Fruit fly (Drosophila melanogaster): ENCODE data around the gene Jon99Fi.
A peak's percentile ranks its signal among the peaks of the same experiment; 100 is the strongest.

Jon99Fi gene

DNA sequence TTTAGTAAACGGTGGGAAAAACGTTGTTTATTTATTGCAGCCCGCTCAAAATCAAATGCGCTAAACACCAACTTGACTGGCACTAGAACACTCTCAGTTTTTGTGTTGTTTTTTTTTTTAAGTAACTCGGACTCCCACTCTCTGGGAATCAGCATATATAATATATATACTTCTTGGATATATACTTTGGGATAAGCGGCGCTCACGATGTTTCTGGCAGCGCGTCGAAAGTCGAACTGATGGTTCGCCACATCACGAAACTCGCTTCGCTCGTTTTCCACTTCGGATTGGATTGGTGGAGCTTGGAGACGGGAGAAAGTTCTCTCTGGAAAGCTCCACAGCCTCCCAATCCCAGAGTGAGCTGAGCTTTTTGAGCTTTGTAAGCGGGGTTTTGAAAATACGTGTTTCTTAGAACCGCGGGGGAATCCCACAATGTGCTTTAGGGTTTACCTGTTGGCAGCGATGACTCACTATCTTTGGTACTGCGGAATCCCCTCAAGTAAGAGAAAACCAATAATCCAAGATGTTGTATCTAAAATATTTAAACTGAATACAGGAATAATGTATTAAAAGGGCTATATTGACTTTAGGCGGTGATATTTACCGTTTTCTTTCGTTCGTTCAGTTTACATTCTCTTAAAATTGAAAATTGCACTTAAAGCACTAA, 38.2 kb downstream of the Jon99Fi start, which contains the start of gene jdp (continued):
- TF ChIP-seq CG8924 (tag; optimal IDR thresholded peaks at IDR 0.05) (peak; percentile 5), Dp (GFP tag; optimal IDR thresholded peaks at IDR 0.05) (peak; percentile 11), Atf6 (GFP tag; IDR thresholded peaks at IDR 0.05) (no peak), ssp (GFP tag; IDR thresholded peaks at IDR 0.05) (no peak), CG14860 (GFP tag; IDR thresholded peaks at IDR 0.05; ENCODE audit: partially characterized antibody) (no peak), CG15011 (GFP tag; optimal IDR thresholded peaks at IDR 0.05) (no peak), CG16779 (GFP tag; IDR thresholded peaks at IDR 0.05) (no peak), Dll (GFP tag; IDR thresholded peaks at IDR 0.05; ENCODE audit: partially characterized antibody) (no peak), CG9215 (GFP tag; IDR thresholded peaks at IDR 0.05) (no peak), Blimp-1 (GFP tag; optimal IDR thresholded peaks at IDR 0.05) (peak; percentile 95), Bgb (GFP tag; IDR thresholded peaks at IDR 0.05; ENCODE audit: partially characterized antibody) (peak; percentile 45; the same call in 1 of the 2 replicates), D (optimal IDR thresholded peaks at IDR 0.05) (no peak), D (GFP tag; optimal IDR thresholded peaks at IDR 0.05) (no peak), Ets65A (GFP tag) (no peak), E2f2 (GFP tag; IDR thresholded peaks at IDR 0.05) (peak; percentile 27; the same call in 1 of the 2 replicates), nom (GFP tag; optimal IDR thresholded peaks at IDR 0.05) (peak; percentile 41), HLH54F (GFP tag; optimal IDR thresholded peaks at IDR 0.05) (no peak), CG11085 (GFP tag; IDR thresholded peaks at IDR 0.05) (no peak), CG10979 (tag; optimal IDR thresholded peaks at IDR 0.05) (no peak), mld (GFP tag; IDR thresholded peaks at IDR 0.05; ENCODE audit: partially characterized antibody) (no peak), YL-1 (GFP tag; optimal IDR thresholded peaks at IDR 0.05) (no peak), gro (GFP tag; optimal IDR thresholded peaks at IDR 0.05) (no peak), Hand (GFP tag; optimal IDR thresholded peaks at IDR 0.05) (peak; percentile 6), Mad (GFP tag; optimal IDR thresholded peaks at IDR 0.05) (no peak), B-H2 (GFP tag; optimal IDR thresholded peaks at IDR 0.05) (no peak), Gug (GFP tag; IDR thresholded peaks at IDR 0.05) (no peak), gt (GFP tag; IDR thresholded peaks at IDR 0.05) (no peak), dan (GFP tag; IDR thresholded peaks at IDR 0.05) (no peak), HmgD (GFP tag; optimal IDR thresholded peaks at IDR 0.05) (no peak), grn (GFP tag; optimal IDR thresholded peaks at IDR 0.05) (no peak), Abd-B (GFP tag; optimal IDR thresholded peaks at IDR 0.05) (no peak)

- no peak for TF ChIP-seq lbe (GFP tag; optimal IDR thresholded peaks at IDR 0.05)
- TF ChIP-seq ci (GFP tag; IDR thresholded peaks at IDR 0.05), result 0 out of 3 replicates have a peak, but pooled peaks have one; percentile 28
- no peak for TF ChIP-seq CG18262 (tag; optimal IDR thresholded peaks at IDR 0.05)
- peak; percentile 24 for TF ChIP-seq CG8478 (optimal IDR thresholded peaks at IDR 0.05)
- no peak for TF ChIP-seq CrebB (tag; optimal IDR thresholded peaks at IDR 0.05)
- no peak for TF ChIP-seq B-H1 (GFP tag; IDR thresholded peaks at IDR 0.05)
- peak; percentile 56 for TF ChIP-seq sens (GFP tag)
- peak; percentile 52 for TF ChIP-seq Med (GFP tag)
These were observed 40.0 kb downstream of the Jon99Fi start for dm6 chr3R:30528692-30529305.

- TF ChIP-seq Gsc (GFP tag; IDR thresholded peaks at IDR 0.05), result no peak
- peak; percentile 38 for TF ChIP-seq sens (GFP tag)
- TF ChIP-seq nerfin-2 (GFP tag; IDR thresholded peaks at IDR 0.05; ENCODE audit: partially characterized antibody), result no peak
- 0 out of 3 replicates have a peak, but pooled peaks have one; percentile 30 for TF ChIP-seq ci (GFP tag; IDR thresholded peaks at IDR 0.05)
- no peak for TF ChIP-seq tup (GFP tag; optimal IDR thresholded peaks at IDR 0.05)
- no peak for TF ChIP-seq knrl (GFP tag; IDR thresholded peaks at IDR 0.05; ENCODE audit: partially characterized antibody)
- TF ChIP-seq dmrt99B (tag; optimal IDR thresholded peaks at IDR 0.05), result peak; percentile 2
- TF ChIP-seq CG12391 (tag; optimal IDR thresholded peaks at IDR 0.05), result peak; percentile 19
- peak; percentile 9 for TF ChIP-seq lab (GFP tag; optimal IDR thresholded peaks at IDR 0.05)
- TF ChIP-seq CG8388 (GFP tag; optimal IDR thresholded peaks at IDR 0.05), result no peak
- TF ChIP-seq CG2712 (tag; optimal IDR thresholded peaks at IDR 0.05), result peak; percentile 6
- TF ChIP-seq sr (GFP tag; IDR thresholded peaks at IDR 0.05), result no peak
These were observed 40.8 kb downstream of the Jon99Fi start for dm6 chr3R:30529570-30529969.
